Fruit fly (Drosophila melanogaster): ENCODE measurements around the gene CG14115.
A peak's percentile ranks its signal among the peaks of the same experiment; 100 is the strongest.

The CG14115 gene

dm6 chr3L:13028740-13029139 lies 32.5 kb downstream of the CG14115 start, which contains the start of gene CG17672 (continued):
- TF ChIP-seq CG8478 (optimal IDR thresholded peaks at IDR 0.05) (peak; percentile 71), CG4328 (GFP tag; optimal IDR thresholded peaks at IDR 0.05) (no peak), Spps (tag; optimal IDR thresholded peaks at IDR 0.05) (no peak), knrl (GFP tag; IDR thresholded peaks at IDR 0.05; ENCODE audit: partially characterized antibody) (peak; percentile 22; the same call in 1 of the 3 replicates), sc (optimal IDR thresholded peaks at IDR 0.05) (no peak), sc (GFP tag; optimal IDR thresholded peaks at IDR 0.05) (no peak), CG34422 (GFP tag; IDR thresholded peaks at IDR 0.05) (0 out of 3 replicates have a peak, but pooled peaks have one; percentile 27), Ptx1 (GFP tag; IDR thresholded peaks at IDR 0.05) (no peak), hbn (GFP tag; IDR thresholded peaks at IDR 0.05; ENCODE audit: partially characterized antibody) (no peak), chif (GFP tag; optimal IDR thresholded peaks at IDR 0.05) (no peak), Deaf1 (tag; optimal IDR thresholded peaks at IDR 0.05) (peak; percentile 93), Bdp1 (GFP tag; optimal IDR thresholded peaks at IDR 0.05) (no peak), CG1602 (GFP tag; optimal IDR thresholded peaks at IDR 0.05) (no peak), pho (GFP tag; optimal IDR thresholded peaks at IDR 0.05) (no peak), kni (GFP tag; optimal IDR thresholded peaks at IDR 0.05) (peak; percentile 14), lola (GFP tag; optimal IDR thresholded peaks at IDR 0.05) (no peak), odd (GFP tag; optimal IDR thresholded peaks at IDR 0.05) (no peak), HLHmδ (GFP tag; optimal IDR thresholded peaks at IDR 0.05) (no peak), CG18476 (GFP tag; optimal IDR thresholded peaks at IDR 0.05) (no peak), caup (GFP tag; optimal IDR thresholded peaks at IDR 0.05; ENCODE audit: severe bottlenecking) (no peak), sens (GFP tag) (peak; percentile 24), ato (GFP tag; IDR thresholded peaks at IDR 0.05; ENCODE audit: partially characterized antibody) (no peak), fd3F (GFP tag; optimal IDR thresholded peaks at IDR 0.05) (no peak), dmrt11E (tag; optimal IDR thresholded peaks at IDR 0.05) (no peak), bbx (GFP tag; IDR thresholded peaks at IDR 0.05; ENCODE audit: partially characterized antibody) (peak; percentile 50), repo (GFP tag; optimal IDR thresholded peaks at IDR 0.05) (no peak), Nf-YC (tag; optimal IDR thresholded peaks at IDR 0.05) (peak; percentile 45), inv (GFP tag; IDR thresholded peaks at IDR 0.05; ENCODE audit: partially characterized antibody) (0 out of 2 replicates have a peak, but pooled peaks have one; percentile 14), CG43689 (GFP tag; IDR thresholded peaks at IDR 0.05) (no peak), CG3065 (GFP tag; optimal IDR thresholded peaks at IDR 0.05) (no peak), Blimp-1 (GFP tag; optimal IDR thresholded peaks at IDR 0.05) (peak; percentile 36), mirr (GFP tag; optimal IDR thresholded peaks at IDR 0.05) (no peak), Hmr (GFP tag; optimal IDR thresholded peaks at IDR 0.05) (no peak), CG13296 (GFP tag; optimal IDR thresholded peaks at IDR 0.05) (no peak), Doc3 (GFP tag; IDR thresholded peaks at IDR 0.05; ENCODE audit: partially characterized antibody) (no peak), fd96Cb (tag; optimal IDR thresholded peaks at IDR 0.05) (no peak), CG17802 (tag; optimal IDR thresholded peaks at IDR 0.05) (no peak), Mad (GFP tag; optimal IDR thresholded peaks at IDR 0.05) (no peak), Ets97D (GFP tag; optimal IDR thresholded peaks at IDR 0.05) (no peak), Xbp1 (GFP tag; optimal IDR thresholded peaks at IDR 0.05) (no peak), pan (optimal IDR thresholded peaks at IDR 0.05) (no peak), pan (GFP tag; optimal IDR thresholded peaks at IDR 0.05 in 1 of 2, IDR thresholded peaks at IDR 0.05 in 1 of 2) (no peak), lov (optimal IDR thresholded peaks at IDR 0.05) (no peak), lov (GFP tag; IDR thresholded peaks at IDR 0.05) (0 out of 3 replicates have a peak, but pooled peaks have one; percentile 40), CG1024 (GFP tag; IDR thresholded peaks at IDR 0.05) (no peak), Oli (tag; optimal IDR thresholded peaks at IDR 0.05) (no peak), Poxn (GFP tag; IDR thresholded peaks at IDR 0.05) (no peak), CG3995 (GFP tag; optimal IDR thresholded peaks at IDR 0.05) (peak; percentile 32), chinmo (GFP tag; IDR thresholded peaks at IDR 0.05; ENCODE audit: partially characterized antibody) (peak; percentile 86; the same call in 3 of the 4 replicates), Nf-YB (GFP tag; optimal IDR thresholded peaks at IDR 0.05) (peak; percentile 8), CG15696 (tag; optimal IDR thresholded peaks at IDR 0.05) (no peak)
